Worm (Caenorhabditis elegans) whole organism, young adult: ENCODE data around the gene pqn-83.

Experiments
- B0261.1 ChIP-seq: sonication (generic microtip); optimal IDR thresholded peaks from 2 replicates; lab custom pipeline; 2016; ENCODE audit warnings: mild to moderate bottlenecking, missing genetic modification characterization, moderate library complexity, missing compliant biosample characterization
- akir-1 ChIP-seq: fragments of 200-800 bp; sonication (Bioruptor generic); optimal IDR thresholded peaks from 2 replicates; lab custom pipeline; 2018; ENCODE audit warnings: mild to moderate bottlenecking, missing genetic modification characterization, moderate library complexity, missing compliant biosample characterization
- attf-6 ChIP-seq: fragments of 200-800 bp; sonication (Bioruptor generic); IDR thresholded peaks from 2 replicates; pipeline ENCODE4 v1.3.6; 2022; ENCODE audit warnings: missing genetic modification reagents, missing genetic modification characterization, missing compliant biosample characterization

ce11 chrIII:13059335-13059734 lies 39.9 kb downstream of the pqn-83 start:
- no peak for TF ChIP-seq attf-6
- TF ChIP-seq akir-1 (GFP tag; lab: Kevin White, UChicago), result no peak
- TF ChIP-seq B0261.1 (tag; lab: Kevin White, UChicago), result no peak
